Fruit fly (Drosophila melanogaster) whole organism, embryonic: Measurements from ENCODE around the gene CG10738.

Experiments
- Atf-2 ChIP-seq: fragments of 200-800 bp; sonication (Bioruptor generic); optimal IDR thresholded peaks from 2 replicates; lab custom pipeline; 2016; ENCODE audit warnings: missing biosample characterization, missing genetic modification characterization
- Bgb ChIP-seq: fragments of 200-800 bp; sonication (Bioruptor generic); IDR thresholded peaks from 2 replicates; pipeline ENCODE4 v1.3.6; 2022; ENCODE audit warnings: missing biosample characterization, missing genetic modification characterization; ENCODE audit not compliant: partially characterized antibody
- CG10147 ChIP-seq: fragments of 200-800 bp; sonication (Bioruptor generic); optimal IDR thresholded peaks from 2 replicates; lab custom pipeline; 2019; ENCODE audit warnings: missing biosample characterization, mild to moderate bottlenecking, missing genetic modification characterization, moderate library complexity
- CG10366 ChIP-seq: fragments of 200-800 bp; sonication (Bioruptor generic); IDR thresholded peaks from 2 replicates; pipeline ENCODE4 v1.3.6; 2022; ENCODE audit warnings: missing biosample characterization, missing genetic modification characterization
- CG10543 ChIP-seq: fragments of 200-800 bp; sonication (Bioruptor generic); optimal IDR thresholded peaks from 3 replicates; lab custom pipeline; 2017; ENCODE audit warnings: missing biosample characterization, mild to moderate bottlenecking, missing genetic modification characterization, moderate library complexity
- CG11695 ChIP-seq: fragments of 200-800 bp; sonication (Bioruptor generic); IDR thresholded peaks from 3 replicates; pipeline ENCODE4 v1.3.6; 2022; ENCODE audit warnings: missing biosample characterization, missing genetic modification characterization
- CG12219 ChIP-seq: fragments of 200-800 bp; sonication (Bioruptor generic); optimal IDR thresholded peaks from 3 replicates; lab custom pipeline; 2018; ENCODE audit warnings: missing biosample characterization, mild to moderate bottlenecking, missing genetic modification characterization
- CG12942 ChIP-seq: fragments of 200-800 bp; sonication (Bioruptor generic); optimal IDR thresholded peaks from 3 replicates; lab custom pipeline; 2016; ENCODE audit warnings: missing biosample characterization, missing genetic modification characterization
- CG13296 ChIP-seq: fragments of 200-800 bp; sonication (Bioruptor generic); optimal IDR thresholded peaks from 3 replicates; lab custom pipeline; 2018; ENCODE audit warnings: missing biosample characterization, mild to moderate bottlenecking, missing genetic modification characterization
- CG15269 ChIP-seq: fragments of 200-800 bp; sonication (Bioruptor generic); optimal IDR thresholded peaks from 2 replicates; lab custom pipeline; 2018; ENCODE audit warnings: missing biosample characterization, mild to moderate bottlenecking, missing genetic modification characterization, moderate library complexity
- CG15514 ChIP-seq: fragments of 200-800 bp; sonication (Bioruptor generic); optimal IDR thresholded peaks from 3 replicates; lab custom pipeline; 2017; ENCODE audit warnings: missing biosample characterization, missing genetic modification characterization, mild to moderate bottlenecking, moderate library complexity, missing genetic modification reagents
- CG1603 ChIP-seq: fragments of 200-800 bp; sonication (Bioruptor generic); optimal IDR thresholded peaks from 2 replicates; lab custom pipeline; 2019; ENCODE audit warnings: missing biosample characterization, mild to moderate bottlenecking, missing genetic modification characterization, moderate library complexity
- CG1647 ChIP-seq: fragments of 200-800 bp; sonication (Bioruptor generic); optimal IDR thresholded peaks from 3 replicates; lab custom pipeline; 2016; ENCODE audit warnings: missing biosample characterization, missing genetic modification characterization
- CG16815 ChIP-seq: fragments of 200-800 bp; sonication (Bioruptor generic); optimal IDR thresholded peaks from 3 replicates; lab custom pipeline; 2017; ENCODE audit warnings: missing biosample characterization, mild to moderate bottlenecking, missing genetic modification characterization
- CG1832 ChIP-seq: fragments of 200-800 bp; sonication (Bioruptor generic); optimal IDR thresholded peaks from 2 replicates; lab custom pipeline; 2017; ENCODE audit warnings: missing biosample characterization, mild to moderate bottlenecking, missing genetic modification characterization, inconsistent platforms
- CG2202 ChIP-seq: fragments of 200-800 bp; sonication (Bioruptor generic); optimal IDR thresholded peaks from 2 replicates; lab custom pipeline; 2018; ENCODE audit warnings: missing biosample characterization, mild to moderate bottlenecking, missing genetic modification characterization
- CG2712 ChIP-seq: fragments of 200-800 bp; optimal IDR thresholded peaks from 3 replicates; lab custom pipeline; 2019; ENCODE audit warnings: missing biosample characterization, mild to moderate bottlenecking, missing genetic modification characterization, moderate library complexity
- CG2875 ChIP-seq: fragments of 200-800 bp; sonication (Bioruptor generic); optimal IDR thresholded peaks from 2 replicates; lab custom pipeline; 2017; ENCODE audit warnings: missing biosample characterization, mild to moderate bottlenecking, missing genetic modification characterization, missing genetic modification reagents
- CG30020 ChIP-seq: fragments of 200-800 bp; optimal IDR thresholded peaks from 2 replicates; lab custom pipeline; 2019; ENCODE audit warnings: missing biosample characterization, mild to moderate bottlenecking, missing genetic modification characterization, moderate library complexity
- CG3995 ChIP-seq: fragments of 200-800 bp; sonication (Bioruptor generic); optimal IDR thresholded peaks from 3 replicates; lab custom pipeline; 2016; ENCODE audit warnings: missing biosample characterization, missing genetic modification characterization
- CG4360 ChIP-seq: fragments of 200-800 bp; sonication (Bioruptor generic); IDR thresholded peaks from 2 replicates; pipeline ENCODE4 v1.3.6; 2022; ENCODE audit warnings: missing biosample characterization, missing genetic modification characterization
- CG7928 ChIP-seq: fragments of 200-800 bp; sonication (Bioruptor generic); optimal IDR thresholded peaks from 2 replicates; lab custom pipeline; 2017; ENCODE audit warnings: missing biosample characterization, mild to moderate bottlenecking, missing genetic modification characterization
- CG8388 ChIP-seq: fragments of 200-800 bp; sonication (Bioruptor generic); optimal IDR thresholded peaks from 2 replicates; lab custom pipeline; 2019; ENCODE audit warnings: missing biosample characterization, mild to moderate bottlenecking, missing genetic modification characterization, moderate library complexity
- CG8944 ChIP-seq: fragments of 200-800 bp; sonication (Bioruptor generic); optimal IDR thresholded peaks from 3 replicates; lab custom pipeline; 2016; ENCODE audit warnings: missing biosample characterization, missing genetic modification characterization
- Dref ChIP-seq: fragments of 200-800 bp; sonication (Bioruptor generic); IDR thresholded peaks from 2 replicates; pipeline ENCODE4 v1.3.6; 2022; ENCODE audit warnings: missing biosample characterization, missing genetic modification characterization
- Hey ChIP-seq: fragments of 200-800 bp; sonication (Bioruptor generic); optimal IDR thresholded peaks from 3 replicates; lab custom pipeline; 2018; ENCODE audit warnings: missing biosample characterization, mild to moderate bottlenecking, missing genetic modification characterization
- MBD-R2 ChIP-seq: fragments of 200-800 bp; sonication (Bioruptor generic); IDR thresholded peaks from 2 replicates; pipeline ENCODE4 v1.3.6; 2022; ENCODE audit warnings: missing biosample characterization, missing genetic modification characterization
- NFAT ChIP-seq: fragments of 200-800 bp; sonication (Bioruptor generic); IDR thresholded peaks from 2 replicates; pipeline ENCODE4 v1.3.6; 2022; ENCODE audit warnings: missing biosample characterization, missing genetic modification characterization
- Xrp1 ChIP-seq: fragments of 200-800 bp; sonication (Bioruptor generic); IDR thresholded peaks from 2 replicates; pipeline ENCODE4 v1.3.6; 2022; ENCODE audit warnings: missing biosample characterization, missing genetic modification characterization
- ab ChIP-seq: fragments of 200-800 bp; sonication (Bioruptor generic); optimal IDR thresholded peaks from 2 replicates; lab custom pipeline; 2016; ENCODE audit warnings: missing biosample characterization, missing genetic modification characterization
- bsh ChIP-seq, 2 experiments: fragments of 200-800 bp; sonication (Bioruptor generic); optimal IDR thresholded peaks; 2 replicates each; lab custom pipeline; 2017 to 2018; ENCODE audit warnings: mild to moderate bottlenecking in 2 of 2, missing biosample characterization in 2 of 2, missing genetic modification characterization in 2 of 2, moderate library complexity in 1 of 2
- chif ChIP-seq, 2 experiments: fragments of 200-800 bp; sonication (Bioruptor generic); optimal IDR thresholded peaks; 3 replicates each; lab custom pipeline; 2016; ENCODE audit warnings: missing biosample characterization in 2 of 2, missing genetic modification characterization in 2 of 2
- crc ChIP-seq: fragments of 200-800 bp; sonication (Bioruptor generic); optimal IDR thresholded peaks from 2 replicates; lab custom pipeline; 2016; ENCODE audit warnings: missing biosample characterization, missing genetic modification characterization
- crol ChIP-seq: fragments of 200-800 bp; sonication (Bioruptor generic); IDR thresholded peaks from 2 replicates; pipeline ENCODE4 v1.3.6; 2022; ENCODE audit warnings: missing biosample characterization, missing genetic modification characterization
- da ChIP-seq: fragments of 200-800 bp; sonication (Bioruptor generic); optimal IDR thresholded peaks from 2 replicates; lab custom pipeline; 2016; ENCODE audit warnings: missing biosample characterization, missing genetic modification characterization
- en ChIP-seq: fragments of 200-800 bp; sonication (Bioruptor generic); optimal IDR thresholded peaks from 2 replicates; lab custom pipeline; 2016; ENCODE audit warnings: missing biosample characterization, missing genetic modification characterization
- esg ChIP-seq: fragments of 200-800 bp; sonication (Bioruptor generic); conservative IDR thresholded peaks from 2 replicates; pipeline ENCODE4 v1.3.6; 2022; ENCODE audit warnings: missing biosample characterization, missing genetic modification characterization
- fu2 ChIP-seq: fragments of 200-800 bp; sonication (Bioruptor generic); optimal IDR thresholded peaks from 2 replicates; lab custom pipeline; 2016; ENCODE audit warnings: missing biosample characterization, missing genetic modification characterization
- oc ChIP-seq: fragments of 200-800 bp; sonication (Bioruptor generic); optimal IDR thresholded peaks from 2 replicates; lab custom pipeline; 2018; ENCODE audit warnings: missing biosample characterization, mild to moderate bottlenecking, missing genetic modification characterization, moderate library complexity
- pum ChIP-seq: fragments of 200-800 bp; sonication (Bioruptor generic); optimal IDR thresholded peaks from 2 replicates; lab custom pipeline; 2016; ENCODE audit warnings: missing biosample characterization, missing genetic modification characterization
- sd ChIP-seq: fragments of 200-800 bp; sonication (Bioruptor generic); optimal IDR thresholded peaks from 3 replicates; lab custom pipeline; 2018; ENCODE audit warnings: missing biosample characterization, mild to moderate bottlenecking, missing genetic modification characterization, moderate library complexity
- sens-2 ChIP-seq: fragments of 200-800 bp; sonication (Bioruptor generic); IDR thresholded peaks from 2 replicates; pipeline ENCODE4 v1.3.6; 2022; ENCODE audit warnings: missing biosample characterization, missing genetic modification characterization
- sima ChIP-seq: fragments of 200-800 bp; sonication (Bioruptor generic); optimal IDR thresholded peaks from 2 replicates; lab custom pipeline; 2016; ENCODE audit warnings: missing biosample characterization, missing genetic modification characterization
- sr ChIP-seq: fragments of 200-800 bp; sonication (Bioruptor generic); IDR thresholded peaks from 3 replicates; pipeline ENCODE4 v1.3.6; 2022; ENCODE audit warnings: missing biosample characterization, missing genetic modification characterization
- ssp ChIP-seq: fragments of 200-800 bp; sonication (Bioruptor generic); IDR thresholded peaks from 2 replicates; pipeline ENCODE4 v1.3.6; 2022; ENCODE audit warnings: missing biosample characterization, missing genetic modification characterization
- stc ChIP-seq: fragments of 200-800 bp; sonication (Bioruptor generic); IDR thresholded peaks from 2 replicates; pipeline ENCODE4 v1.3.6; 2022; ENCODE audit warnings: missing biosample characterization, missing genetic modification characterization
- tx ChIP-seq: fragments of 200-800 bp; sonication (Bioruptor generic); optimal IDR thresholded peaks from 2 replicates; lab custom pipeline; 2016; ENCODE audit warnings: missing biosample characterization, missing genetic modification characterization
- wek ChIP-seq: fragments of 200-800 bp; sonication (Bioruptor generic); optimal IDR thresholded peaks from 3 replicates; lab custom pipeline; 2018; ENCODE audit warnings: missing biosample characterization, mild to moderate bottlenecking, missing genetic modification characterization, moderate library complexity

The CG10738 gene

DNA sequence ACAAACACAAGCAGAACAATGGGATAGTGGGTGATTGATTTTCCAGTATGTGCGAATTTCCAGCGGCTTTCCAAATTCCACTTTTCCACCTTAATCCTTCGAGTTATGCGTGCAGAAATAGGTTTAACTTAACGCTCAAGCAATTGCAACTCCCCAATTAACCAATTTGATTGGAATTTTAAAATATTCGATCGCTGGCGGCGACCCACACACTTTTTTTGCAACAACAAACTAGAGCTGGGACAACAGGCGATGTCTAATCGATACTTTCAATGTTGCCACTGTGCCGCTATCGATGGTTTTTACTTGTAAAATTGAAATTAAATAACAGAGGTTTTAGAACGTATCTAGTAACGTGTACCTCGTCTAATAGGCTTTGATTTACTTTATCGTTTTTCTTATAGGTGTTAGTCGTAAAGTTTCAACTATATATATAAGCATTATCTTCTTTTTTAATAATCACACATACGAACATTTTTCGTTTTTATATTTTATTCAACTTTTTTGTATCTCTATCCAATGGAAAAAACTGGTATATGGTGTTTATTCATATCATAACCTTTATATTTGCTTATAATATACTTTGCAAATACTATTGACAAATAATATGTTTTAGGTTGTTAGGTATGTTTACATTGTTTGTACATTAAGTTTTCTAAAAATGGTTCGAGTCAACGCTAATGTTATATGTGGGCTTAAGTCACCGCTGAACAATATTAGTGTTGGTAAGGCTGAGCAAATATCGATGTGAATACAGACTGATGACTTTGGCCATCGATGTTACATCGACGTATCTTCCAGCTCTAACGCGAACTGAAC is 35.7 kb downstream of the CG10738 start, which contains the start of the genes Abp1 and Tgi (continued):
- TF ChIP-seq stc (GFP tag; lab: Robert Waterston, UW) = no peak
- no peak for TF ChIP-seq tx (GFP tag; lab: Kevin White, UChicago)
- no peak for TF ChIP-seq Hey (tag; lab: Kevin White, UChicago)
- no peak for TF ChIP-seq CG11695
- peak; percentile 27; the same call in 1 of the 2 replicates for TF ChIP-seq ssp (GFP tag; lab: Robert Waterston, UW)

DNA sequence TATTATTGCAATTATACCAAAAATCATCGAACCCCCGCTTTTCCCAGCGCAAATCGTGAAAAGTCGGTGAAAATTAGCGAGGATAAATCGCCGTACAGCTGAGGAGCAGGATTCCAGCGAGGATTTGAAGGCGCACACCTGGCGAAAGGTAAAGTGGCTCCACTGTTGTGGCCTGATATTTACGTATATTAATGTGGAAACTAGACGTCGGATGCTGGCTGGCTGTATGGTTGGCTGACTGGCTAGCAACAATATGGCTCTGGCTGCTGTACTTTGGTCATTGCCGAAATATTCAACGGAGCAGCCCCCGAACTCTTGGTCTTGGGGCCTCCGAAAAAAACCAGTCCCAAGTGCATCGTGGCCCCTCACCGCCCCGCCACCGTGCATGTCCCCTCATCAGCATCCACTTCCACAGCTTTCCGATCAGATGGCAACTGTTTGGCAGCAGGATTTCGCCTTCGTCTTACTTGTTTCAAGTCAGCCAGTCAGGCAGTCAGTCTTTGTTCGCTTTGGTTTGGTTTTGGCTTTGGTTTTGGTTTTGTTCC is 36.4 kb downstream of the CG10738 start:
- TF ChIP-seq CG15514 (GFP tag; lab: Kevin White, UChicago) (no peak), CG8388 (GFP tag; lab: Kevin White, UChicago) (no peak), CG4360 (no peak), NFAT (no peak), CG12219 (GFP tag; lab: Kevin White, UChicago) (no peak), crol (GFP tag; lab: Robert Waterston, UW) (peak; percentile 88), CG30020 (no peak), CG8944 (GFP tag; lab: Kevin White, UChicago) (no peak), CG2875 (GFP tag; lab: Kevin White, UChicago) (no peak), crc (GFP tag; lab: Kevin White, UChicago) (no peak), CG1603 (tag; lab: Kevin White, UChicago) (no peak), sr (0 out of 3 replicates have a peak, but pooled peaks have one; percentile 10), CG10366 (GFP tag; lab: Robert Waterston, UW) (no peak), CG10543 (GFP tag; lab: Kevin White, UChicago) (no peak), CG2712 (tag; lab: Kevin White, UChicago) (no peak), CG2202 (tag; lab: Kevin White, UChicago) (no peak), CG3995 (no peak), wek (GFP tag; lab: Kevin White, UChicago) (no peak), CG7928 (GFP tag; lab: Kevin White, UChicago) (no peak), CG16815 (GFP tag; lab: Kevin White, UChicago) (no peak), Dref (no peak), CG13296 (GFP tag; lab: Kevin White, UChicago) (no peak), en (GFP tag; lab: Kevin White, UChicago) (no peak), Bgb (GFP tag; lab: Robert Waterston, UW) (no peak), CG1832 (no peak), sens-2 (GFP tag; lab: Robert Waterston, UW) (no peak), esg (GFP tag; lab: Robert Waterston, UW) (no peak), CG10147 (GFP tag; lab: Kevin White, UChicago) (no peak), MBD-R2 (GFP tag; lab: Robert Waterston, UW) (no peak), CG12942 (GFP tag; lab: Kevin White, UChicago) (no peak), chif (GFP tag; optimal IDR thresholded peaks at IDR 0.05; lab: Kevin White, UChicago) (no peak), CG1647 (GFP tag; lab: Kevin White, UChicago) (no peak), Atf-2 (GFP tag; lab: Kevin White, UChicago) (no peak), bsh (GFP tag; optimal IDR thresholded peaks at IDR 0.05; lab: Kevin White, UChicago) (peak in 1 of 2 experiments; percentile 33), ab (GFP tag; lab: Kevin White, UChicago) (no peak), da (GFP tag; lab: Kevin White, UChicago) (no peak), stc (GFP tag; lab: Robert Waterston, UW) (no peak), CG15269 (no peak), fu2 (GFP tag; lab: Kevin White, UChicago) (no peak), sd (tag; lab: Kevin White, UChicago) (no peak), sima (no peak), oc (tag; lab: Kevin White, UChicago) (no peak), pum (GFP tag; lab: Kevin White, UChicago) (no peak), Xrp1 (GFP tag; lab: Robert Waterston, UW) (0 out of 2 replicates have a peak, but pooled peaks have one; percentile 20)
